Fruit fly (Drosophila melanogaster) whole organism: ENCODE data around the gene RpS30.

Experiments
- CG8478 ChIP-seq: fragments of >200 bp; optimal IDR thresholded peaks from 2 replicates; lab custom pipeline; 2018; ENCODE audit warnings: inconsistent platforms
- Dll ChIP-seq: fragments of >200 bp; optimal IDR thresholded peaks from 2 replicates; lab custom pipeline; 2017
- EcR ChIP-seq, 2 experiments: fragments of >200 bp; optimal IDR thresholded peaks; 2 replicates each; lab custom pipeline; 2017; ENCODE audit warnings: missing biosample characterization in 2 of 2, missing genetic modification characterization in 2 of 2, missing genetic modification reagents in 2 of 2
- pan ChIP-seq: fragments of >200 bp; optimal IDR thresholded peaks from 2 replicates; lab custom pipeline; 2017
- psq ChIP-seq: fragments of >200 bp; optimal IDR thresholded peaks from 2 replicates; lab custom pipeline; 2017
- usp ChIP-seq: fragments of >200 bp; optimal IDR thresholded peaks from 2 replicates; lab custom pipeline; 2017; ENCODE audit warnings: missing biosample characterization, missing genetic modification characterization, mixed read lengths

dm6 chr3R:20891495-20891894 is 41.2 kb downstream of the RpS30 start:
- no peak for TF ChIP-seq Dll (lab: Kevin White, UChicago)
- TF ChIP-seq psq (lab: Kevin White, UChicago) = no peak
- TF ChIP-seq CG8478 (lab: Kevin White, UChicago) = no peak
- no peak for TF ChIP-seq pan
- TF ChIP-seq EcR (GFP tag; optimal IDR thresholded peaks at IDR 0.05; lab: Kevin White, UChicago) = no peak
- no peak for TF ChIP-seq usp (GFP tag; lab: Kevin White, UChicago)
